Fruit fly (Drosophila melanogaster): ENCODE results near the gene nebu.

Gene nebu

DNA sequence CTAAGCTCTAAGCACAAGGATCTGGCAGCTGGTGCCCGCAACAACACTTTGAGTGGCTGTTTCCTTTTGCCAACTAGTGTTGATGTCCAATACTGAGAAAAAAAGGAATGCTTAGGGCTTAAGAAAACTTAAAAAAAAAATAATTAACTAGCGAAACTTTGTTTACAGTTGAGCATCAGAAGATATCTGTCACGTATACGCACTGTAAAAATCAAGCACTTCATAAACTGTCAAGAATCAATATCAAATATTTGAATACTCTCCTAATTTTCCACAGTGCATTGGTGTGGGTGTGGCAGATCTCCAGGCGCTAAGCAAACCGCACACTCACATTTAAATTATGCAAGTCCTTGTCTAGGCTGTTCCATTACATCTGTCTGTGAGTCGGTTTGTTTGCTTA is 31.3 kb upstream of the nebu start (continued):
- TF ChIP-seq dan (GFP tag; IDR thresholded peaks at IDR 0.05) (no peak), Hsf (GFP tag; optimal IDR thresholded peaks at IDR 0.05) (no peak), amos (GFP tag; IDR thresholded peaks at IDR 0.05; ENCODE audit: partially characterized antibody) (no peak), Hmr (GFP tag; optimal IDR thresholded peaks at IDR 0.05) (peak; percentile 56), Bteb2 (GFP tag; optimal IDR thresholded peaks at IDR 0.05) (no peak), hbn (GFP tag; IDR thresholded peaks at IDR 0.05; ENCODE audit: partially characterized antibody) (no peak), br (optimal IDR thresholded peaks at IDR 0.05) (no peak), Dip2 (GFP tag; IDR thresholded peaks at IDR 0.05) (no peak), az2 (GFP tag; optimal IDR thresholded peaks at IDR 0.05) (no peak), CG8359 (GFP tag; optimal IDR thresholded peaks at IDR 0.05; ENCODE audit: borderline replicate concordance) (no peak), Hand (GFP tag; optimal IDR thresholded peaks at IDR 0.05) (peak; percentile 26), CkIIα-i1 (GFP tag; IDR thresholded peaks at IDR 0.05) (no peak), slp2 (GFP tag; optimal IDR thresholded peaks at IDR 0.05) (no peak), cwo (GFP tag; optimal IDR thresholded peaks at IDR 0.05) (peak; percentile 35), NFAT (GFP tag; IDR thresholded peaks at IDR 0.05) (no peak), slbo (GFP tag; IDR thresholded peaks at IDR 0.05) (peak; percentile 46), ro (GFP tag; IDR thresholded peaks at IDR 0.05) (no peak), Dfd (GFP tag; optimal IDR thresholded peaks at IDR 0.05) (no peak), lab (GFP tag; optimal IDR thresholded peaks at IDR 0.05) (peak; percentile 67), CG7357 (GFP tag; IDR thresholded peaks at IDR 0.05) (no peak), fd102C (GFP tag; optimal IDR thresholded peaks at IDR 0.05) (no peak), Xbp1 (GFP tag; optimal IDR thresholded peaks at IDR 0.05) (no peak), zen2 (GFP tag; IDR thresholded peaks at IDR 0.05; ENCODE audit: partially characterized antibody) (no peak), CG15514 (GFP tag; optimal IDR thresholded peaks at IDR 0.05) (peak; percentile 14), trh (GFP tag; optimal IDR thresholded peaks at IDR 0.05) (no peak), CG15269 (tag; optimal IDR thresholded peaks at IDR 0.05) (peak; percentile 53), CG2678 (tag; optimal IDR thresholded peaks at IDR 0.05) (no peak), CG2120 (GFP tag; optimal IDR thresholded peaks at IDR 0.05) (peak; percentile 69), CG7556 (GFP tag; optimal IDR thresholded peaks at IDR 0.05) (peak; percentile 18), CG14965 (GFP tag; optimal IDR thresholded peaks at IDR 0.05; ENCODE audit: borderline replicate concordance) (no peak), CG15601 (tag; optimal IDR thresholded peaks at IDR 0.05) (no peak), CG4617 (GFP tag; optimal IDR thresholded peaks at IDR 0.05; ENCODE audit: borderline replicate concordance) (no peak), tgo (GFP tag; IDR thresholded peaks at IDR 0.05) (peak; percentile 48; the same call in 2 of the 3 replicates), CG30403 (GFP tag; optimal IDR thresholded peaks at IDR 0.05) (no peak), CG11723 (GFP tag; optimal IDR thresholded peaks at IDR 0.05) (no peak), CG12236 (GFP tag; optimal IDR thresholded peaks at IDR 0.05) (no peak), CG18764 (GFP tag; optimal IDR thresholded peaks at IDR 0.05) (no peak), yki (optimal IDR thresholded peaks at IDR 0.05) (no peak), CG10267 (tag; optimal IDR thresholded peaks at IDR 0.05) (no peak), CG9932 (GFP tag; IDR thresholded peaks at IDR 0.05) (peak; percentile 20; the same call in 1 of the 2 replicates), CoRest (tag; optimal IDR thresholded peaks at IDR 0.05) (peak; percentile 17), Neu2 (GFP tag; optimal IDR thresholded peaks at IDR 0.05; ENCODE audit: borderline replicate concordance) (no peak), CG7839 (tag; optimal IDR thresholded peaks at IDR 0.05) (peak; percentile 40), ATbp (GFP tag; optimal IDR thresholded peaks at IDR 0.05) (no peak), Awh (GFP tag; IDR thresholded peaks at IDR 0.05) (no peak), CG3163 (GFP tag; optimal IDR thresholded peaks at IDR 0.05) (no peak), Oli (tag; optimal IDR thresholded peaks at IDR 0.05) (peak; percentile 15), C15 (GFP tag; IDR thresholded peaks at IDR 0.05) (no peak), fd3F (GFP tag; optimal IDR thresholded peaks at IDR 0.05) (peak; percentile 7), CG12299 (tag; optimal IDR thresholded peaks at IDR 0.05) (no peak), Asciz (GFP tag; optimal IDR thresholded peaks at IDR 0.05) (no peak)
